Fruit fly (Drosophila melanogaster): ENCODE results near the gene Gr97a.

DNA sequence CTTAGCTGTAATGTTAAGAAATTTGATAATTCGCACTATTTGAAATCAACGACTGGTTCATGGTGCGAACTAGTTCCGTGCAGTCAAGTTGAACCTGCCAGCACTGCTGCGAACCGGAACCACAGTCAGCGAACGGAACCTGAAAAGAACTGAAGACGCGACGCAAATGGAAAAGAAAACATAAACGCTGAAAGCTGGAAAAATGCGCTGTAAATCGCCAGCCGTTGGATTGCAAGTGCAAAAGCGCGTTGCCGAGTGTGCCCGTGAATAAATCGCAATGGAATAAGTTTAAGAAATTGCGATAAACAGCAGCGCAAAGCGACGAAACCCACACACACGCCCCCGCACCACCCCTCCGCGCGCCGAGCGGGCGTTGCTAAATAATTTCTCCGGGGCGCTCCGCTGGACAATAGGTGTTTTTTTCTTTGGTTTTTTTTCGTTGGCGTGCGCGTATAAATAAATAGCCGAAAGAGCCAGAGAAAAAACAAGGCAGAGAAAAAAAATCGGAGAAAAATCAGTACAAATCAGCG, 574 bp upstream of the Gr97a start, which contains the start of gene CG5521:
- TF ChIP-seq bab1 (GFP tag; optimal IDR thresholded peaks at IDR 0.05) = peak; percentile 10
- TF ChIP-seq toe (GFP tag; optimal IDR thresholded peaks at IDR 0.05) = no peak
- no peak for TF ChIP-seq CG7045 (GFP tag; optimal IDR thresholded peaks at IDR 0.05)
- TF ChIP-seq CG11617 (GFP tag; optimal IDR thresholded peaks at IDR 0.05) = peak; percentile 0
- TF ChIP-seq kay (GFP tag; ENCODE audit: borderline replicate concordance) = no peak
